Fruit fly (Drosophila melanogaster): ENCODE results near the gene CCT6.

Gene CCT6

dm6 chrX:15712409-15712808 lies 34.0 kb upstream of the CCT6 start, which contains the start of gene HUWE1 (continued):
- no peak for TF ChIP-seq CG9817 (tag; optimal IDR thresholded peaks at IDR 0.05)
- no peak for TF ChIP-seq CG6813 (GFP tag; optimal IDR thresholded peaks at IDR 0.05)
- no peak for TF ChIP-seq ftz-f1 (GFP tag; optimal IDR thresholded peaks at IDR 0.05)
- no peak for TF ChIP-seq CG6272 (GFP tag; IDR thresholded peaks at IDR 0.05)
- TF ChIP-seq NK7.1 (GFP tag; optimal IDR thresholded peaks at IDR 0.05): no peak
- no peak for TF ChIP-seq onecut (GFP tag; IDR thresholded peaks at IDR 0.05)
- TF ChIP-seq CG5245 (GFP tag; optimal IDR thresholded peaks at IDR 0.05): no peak
- TF ChIP-seq Sox100B (GFP tag; optimal IDR thresholded peaks at IDR 0.05): no peak
- TF ChIP-seq ssp (GFP tag; IDR thresholded peaks at IDR 0.05): 0 out of 2 replicates have a peak, but pooled peaks have one; percentile 18
- TF ChIP-seq repo (GFP tag; optimal IDR thresholded peaks at IDR 0.05): no peak
- no peak for TF ChIP-seq CG7839 (tag; optimal IDR thresholded peaks at IDR 0.05)
- no peak for TF ChIP-seq toy (GFP tag; IDR thresholded peaks at IDR 0.05)
- TF ChIP-seq CG31224 (GFP tag; IDR thresholded peaks at IDR 0.05): no peak
- peak; percentile 73 for TF ChIP-seq CG12659 (GFP tag; optimal IDR thresholded peaks at IDR 0.05)
- TF ChIP-seq dmrt11E (tag; optimal IDR thresholded peaks at IDR 0.05): no peak
- no peak for TF ChIP-seq D19B (GFP tag; optimal IDR thresholded peaks at IDR 0.05)
- no peak for TF ChIP-seq CG17385 (GFP tag; optimal IDR thresholded peaks at IDR 0.05)
- no peak for TF ChIP-seq Spps (tag; optimal IDR thresholded peaks at IDR 0.05)
- no peak for TF ChIP-seq aop (GFP tag; IDR thresholded peaks at IDR 0.05)
- no peak for TF ChIP-seq chif (GFP tag; optimal IDR thresholded peaks at IDR 0.05)
- no peak for TF ChIP-seq zf30C (GFP tag; optimal IDR thresholded peaks at IDR 0.05)
- no peak for TF ChIP-seq Hsf (GFP tag; optimal IDR thresholded peaks at IDR 0.05)
- peak; percentile 1 for TF ChIP-seq nerfin-1 (tag; optimal IDR thresholded peaks at IDR 0.05)
- no peak for TF ChIP-seq CG10543 (GFP tag; optimal IDR thresholded peaks at IDR 0.05)
- no peak for TF ChIP-seq CG4820 (GFP tag; optimal IDR thresholded peaks at IDR 0.05)
- peak; percentile 38 for TF ChIP-seq zfh2 (GFP tag; optimal IDR thresholded peaks at IDR 0.05)
- no peak for TF ChIP-seq MTF-1 (GFP tag; optimal IDR thresholded peaks at IDR 0.05; ENCODE audit: borderline replicate concordance)
- no peak for TF ChIP-seq CG7928 (GFP tag; optimal IDR thresholded peaks at IDR 0.05)
- TF ChIP-seq gcm (GFP tag; optimal IDR thresholded peaks at IDR 0.05): no peak
- no peak for TF ChIP-seq CG2202 (tag; optimal IDR thresholded peaks at IDR 0.05)
- TF ChIP-seq slbo (GFP tag; IDR thresholded peaks at IDR 0.05): peak; percentile 26; the same call in 1 of the 2 replicates
- TF ChIP-seq CG42726 (GFP tag; IDR thresholded peaks at IDR 0.05; ENCODE audit: partially characterized antibody): peak; percentile 22; the same call in 1 of the 2 replicates
- peak; percentile 38; the same call in 1 of the 2 replicates for TF ChIP-seq CG9932 (GFP tag; IDR thresholded peaks at IDR 0.05)
- TF ChIP-seq CG12299 (tag; optimal IDR thresholded peaks at IDR 0.05): peak; percentile 32
- no peak for TF ChIP-seq TFAM (GFP tag; optimal IDR thresholded peaks at IDR 0.05)
- TF ChIP-seq CG17186 (GFP tag; optimal IDR thresholded peaks at IDR 0.05): peak; percentile 56
- no peak for TF ChIP-seq Dip3 (GFP tag; optimal IDR thresholded peaks at IDR 0.05)
- TF ChIP-seq lab (GFP tag; optimal IDR thresholded peaks at IDR 0.05): no peak
- no peak for TF ChIP-seq slp2 (GFP tag; optimal IDR thresholded peaks at IDR 0.05)
- no peak for TF ChIP-seq nau (GFP tag; optimal IDR thresholded peaks at IDR 0.05)
- TF ChIP-seq danr (GFP tag; IDR thresholded peaks at IDR 0.05): no peak
- TF ChIP-seq Abd-B (GFP tag; optimal IDR thresholded peaks at IDR 0.05): peak; percentile 34
- no peak for TF ChIP-seq Gsc (GFP tag; IDR thresholded peaks at IDR 0.05)
- TF ChIP-seq CG3726 (GFP tag; IDR thresholded peaks at IDR 0.05): no peak
- no peak for TF ChIP-seq CG6175 (GFP tag; IDR thresholded peaks at IDR 0.05)
- no peak for TF ChIP-seq CG3407 (GFP tag; optimal IDR thresholded peaks at IDR 0.05)
- TF ChIP-seq HmgZ (tag; optimal IDR thresholded peaks at IDR 0.05): peak; percentile 63
- no peak for TF ChIP-seq CG11504 (tag; optimal IDR thresholded peaks at IDR 0.05)
- TF ChIP-seq CG10274 (GFP tag; optimal IDR thresholded peaks at IDR 0.05): no peak
- no peak for TF ChIP-seq CG18011 (GFP tag; optimal IDR thresholded peaks at IDR 0.05)
- no peak for TF ChIP-seq cad (GFP tag; optimal IDR thresholded peaks at IDR 0.05)

Data from whole organism, embryonic.